Worm (Caenorhabditis elegans) whole organism, mixed stage, embryonic: ENCODE results near the gene cox-5A.

Experiments
- M03D4.4 ChIP-seq: sonication (generic microtip); optimal IDR thresholded peaks from 2 replicates; lab custom pipeline; 2017; ENCODE audit warnings: mild to moderate bottlenecking, missing genetic modification characterization, missing compliant biosample characterization
- blmp-1 ChIP-seq: fragments of 150-350 bp; optimal IDR thresholded peaks from 2 replicates; lab custom pipeline; 2014; ENCODE audit warnings: missing biosample characterization, missing genetic modification characterization
- ceh-39 ChIP-seq: fragments of 150-350 bp; optimal IDR thresholded peaks from 2 replicates; lab custom pipeline; 2014; ENCODE audit warnings: missing biosample characterization, missing genetic modification characterization
- ceh-43 ChIP-seq: fragments of 200-800 bp; sonication (Bioruptor generic); optimal IDR thresholded peaks from 2 replicates; lab custom pipeline; 2018; ENCODE audit warnings: mild to moderate bottlenecking, missing genetic modification characterization, moderate library complexity, missing compliant biosample characterization
- ceh-83 ChIP-seq: fragments of 200-800 bp; sonication (Bioruptor generic); optimal IDR thresholded peaks from 2 replicates; lab custom pipeline; 2018; ENCODE audit warnings: mild to moderate bottlenecking, missing genetic modification characterization, missing compliant biosample characterization
- ces-1 ChIP-seq: fragments of 150-350 bp; optimal IDR thresholded peaks from 2 replicates; lab custom pipeline; 2014; ENCODE audit warnings: missing biosample characterization, missing genetic modification reagents, missing genetic modification characterization
- cnd-1 ChIP-seq: fragments of 200-800 bp; sonication (Bioruptor generic); optimal IDR thresholded peaks from 2 replicates; lab custom pipeline; 2018; ENCODE audit warnings: mild to moderate bottlenecking, missing genetic modification characterization, missing compliant biosample characterization
- drap-1 ChIP-seq: fragments of 200-800 bp; sonication (Bioruptor generic); optimal IDR thresholded peaks from 3 replicates; lab custom pipeline; 2018; ENCODE audit warnings: mild to moderate bottlenecking, missing genetic modification characterization, missing compliant biosample characterization
- elt-1 ChIP-seq: sonication (generic microtip); optimal IDR thresholded peaks from 2 replicates; lab custom pipeline; 2017; ENCODE audit warnings: missing genetic modification characterization, mild to moderate bottlenecking, missing compliant biosample characterization, antibody characterized with exemption, moderate library complexity, borderline replicate concordance; ENCODE audit not compliant: insufficient read depth
- elt-3 ChIP-seq: fragments of 150-350 bp; optimal IDR thresholded peaks from 2 replicates; lab custom pipeline; 2014; ENCODE audit warnings: missing biosample characterization, missing genetic modification characterization
- flh-1 ChIP-seq: fragments of 200-800 bp; sonication (Bioruptor generic); optimal IDR thresholded peaks from 2 replicates; lab custom pipeline; 2018; ENCODE audit warnings: mild to moderate bottlenecking, missing genetic modification characterization, moderate library complexity, missing compliant biosample characterization
- ham-2 ChIP-seq: fragments of 200-800 bp; sonication (Bioruptor generic); optimal IDR thresholded peaks from 2 replicates; lab custom pipeline; 2018; ENCODE audit warnings: mild to moderate bottlenecking, missing genetic modification characterization, missing compliant biosample characterization
- hlh-1 ChIP-seq: fragments of 150-350 bp; optimal IDR thresholded peaks from 2 replicates; lab custom pipeline; 2014; ENCODE audit warnings: missing biosample characterization, missing genetic modification reagents, missing genetic modification characterization
- lin-13 ChIP-seq: fragments of 150-350 bp; optimal IDR thresholded peaks from 2 replicates; lab custom pipeline; 2014; ENCODE audit warnings: missing biosample characterization, missing genetic modification characterization
- lin-32 ChIP-seq: fragments of 200-800 bp; sonication (Bioruptor generic); optimal IDR thresholded peaks from 2 replicates; lab custom pipeline; 2018; ENCODE audit warnings: mild to moderate bottlenecking, missing genetic modification characterization, missing compliant biosample characterization
- lsy-2 ChIP-seq: fragments of 150-350 bp; optimal IDR thresholded peaks from 2 replicates; lab custom pipeline; 2014; ENCODE audit warnings: missing biosample characterization, missing genetic modification characterization
- mep-1 ChIP-seq: fragments of 150-350 bp; optimal IDR thresholded peaks from 2 replicates; lab custom pipeline; 2017; ENCODE audit warnings: missing biosample characterization, missing genetic modification reagents, missing genetic modification characterization, inconsistent platforms
- mls-2 ChIP-seq: sonication (generic microtip); optimal IDR thresholded peaks from 2 replicates; lab custom pipeline; 2016; ENCODE audit warnings: mild to moderate bottlenecking, missing genetic modification characterization, moderate library complexity, missing compliant biosample characterization
- nhr-12 ChIP-seq: fragments of 150-350 bp; optimal IDR thresholded peaks from 2 replicates; lab custom pipeline; 2014; ENCODE audit warnings: missing biosample characterization, missing genetic modification characterization
- nhr-2 ChIP-seq: fragments of 150-350 bp; optimal IDR thresholded peaks from 2 replicates; lab custom pipeline; 2014; ENCODE audit warnings: missing biosample characterization, missing genetic modification characterization
- nhr-237 ChIP-seq: fragments of 150-350 bp; optimal IDR thresholded peaks from 2 replicates; lab custom pipeline; 2014; ENCODE audit warnings: missing biosample characterization, missing genetic modification characterization
- nhr-28 ChIP-seq: fragments of 150-350 bp; optimal IDR thresholded peaks from 2 replicates; lab custom pipeline; 2014; ENCODE audit warnings: missing biosample characterization, missing genetic modification characterization
- nhr-76 ChIP-seq: sonication (generic microtip); optimal IDR thresholded peaks from 2 replicates; lab custom pipeline; 2017; ENCODE audit warnings: missing biosample characterization, missing genetic modification characterization
- pha-4 ChIP-seq: fragments of 150-350 bp; optimal IDR thresholded peaks from 2 replicates; lab custom pipeline; 2018; ENCODE audit warnings: missing biosample characterization, missing genetic modification reagents, missing genetic modification characterization
- sem-2 ChIP-seq: fragments of 200-800 bp; sonication (Bioruptor generic); optimal IDR thresholded peaks from 2 replicates; lab custom pipeline; 2018; ENCODE audit warnings: mild to moderate bottlenecking, missing genetic modification characterization, missing compliant biosample characterization
- snpc-4 ChIP-seq: fragments of 150-350 bp; optimal IDR thresholded peaks from 2 replicates; lab custom pipeline; 2014; ENCODE audit warnings: missing biosample characterization, missing genetic modification characterization
- unc-120 ChIP-seq: sonication (generic microtip); optimal IDR thresholded peaks from 2 replicates; lab custom pipeline; 2017; ENCODE audit warnings: missing genetic modification characterization, missing compliant biosample characterization; ENCODE audit not compliant: poor library complexity, severe bottlenecking
- unc-39 ChIP-seq: fragments of 150-350 bp; optimal IDR thresholded peaks from 2 replicates; lab custom pipeline; 2014; ENCODE audit warnings: missing biosample characterization, missing genetic modification characterization
- zip-8 ChIP-seq: fragments of 150-350 bp; optimal IDR thresholded peaks from 2 replicates; lab custom pipeline; 2014; ENCODE audit warnings: missing biosample characterization, missing genetic modification characterization
- ztf-11 ChIP-seq: fragments of 150-350 bp; optimal IDR thresholded peaks from 2 replicates; lab custom pipeline; 2014; ENCODE audit warnings: missing biosample characterization, missing genetic modification characterization

Gene cox-5A

ce11 chrIII:12907218-12907617 lies 1.9 kb downstream of the cox-5A start:
- no peak for TF ChIP-seq cnd-1 (tag; lab: Kevin White, UChicago)
- no peak for TF ChIP-seq lin-32 (GFP tag; lab: Kevin White, UChicago)
- no peak for TF ChIP-seq lin-13
- no peak for TF ChIP-seq nhr-12 (tag; lab: Kevin White, UChicago)
- TF ChIP-seq mep-1, result no peak
- no peak for TF ChIP-seq nhr-237 (tag; lab: Kevin White, UChicago)
- no peak for TF ChIP-seq pha-4 (tag; lab: Kevin White, UChicago)
- TF ChIP-seq M03D4.4, result no peak
- TF ChIP-seq ztf-11, result no peak
- TF ChIP-seq zip-8, result no peak
- TF ChIP-seq mls-2, result no peak
- TF ChIP-seq nhr-28 (tag; lab: Kevin White, UChicago), result no peak
- TF ChIP-seq elt-3 (tag; lab: Kevin White, UChicago), result no peak
- no peak for TF ChIP-seq snpc-4 (tag; lab: Kevin White, UChicago)
- TF ChIP-seq, all 35 proteins: peak for 0

- TF ChIP-seq nhr-2 (tag; lab: Kevin White, UChicago) (no peak), cnd-1 (tag; lab: Kevin White, UChicago) (no peak), nhr-28 (tag; lab: Kevin White, UChicago) (no peak), mep-1 (no peak), zip-8 (no peak), M03D4.4 (no peak), ces-1 (GFP tag; lab: Kevin White, UChicago) (no peak), nhr-76 (tag; lab: Kevin White, UChicago) (no peak), lsy-2 (tag; lab: Kevin White, UChicago) (no peak), elt-1 (tag; lab: Kevin White, UChicago) (no peak), ceh-83 (GFP tag; lab: Kevin White, UChicago) (no peak), sem-2 (GFP tag; lab: Kevin White, UChicago) (no peak), blmp-1 (no peak)
Measured at ce11 chrIII:12910365-12910764, 5.1 kb downstream of the cox-5A start, which contains the start of gene flp-14. TSS of gene flp-14 (plus strand) at chrIII:12910510.

ce11 chrIII:12916459-12916858 lies 11.2 kb downstream of the cox-5A start:
- TF ChIP-seq ces-1 (GFP tag; lab: Kevin White, UChicago) (peak; percentile 62), elt-3 (tag; lab: Kevin White, UChicago) (no peak)
- TF ChIP-seq, all 35 proteins: peak for 1

ce11 chrIII:12917852-12918251 lies 12.6 kb downstream of the cox-5A start:
- TF ChIP-seq unc-120 (tag; lab: Kevin White, UChicago), result no peak
- TF ChIP-seq flh-1 (GFP tag; lab: Kevin White, UChicago), result no peak
- TF ChIP-seq snpc-4 (tag; lab: Kevin White, UChicago), result no peak
- no peak for TF ChIP-seq pha-4 (tag; lab: Kevin White, UChicago)
- no peak for TF ChIP-seq zip-8
- no peak for TF ChIP-seq hlh-1
- TF ChIP-seq unc-39 (tag; lab: Kevin White, UChicago), result no peak
- no peak for TF ChIP-seq ham-2 (GFP tag; lab: Kevin White, UChicago)
- TF ChIP-seq elt-3 (tag; lab: Kevin White, UChicago), result no peak
- no peak for TF ChIP-seq drap-1
- TF ChIP-seq lin-13, result no peak
- no peak for TF ChIP-seq ceh-39 (tag; lab: Kevin White, UChicago)
- no peak for TF ChIP-seq mls-2

ce11 chrIII:12918575-12918974 lies 13.3 kb downstream of the cox-5A start, which contains the start of gene Y37D8A.16:
TSS of gene Y37D8A.16 (minus strand) at chrIII:12918675.
- TF ChIP-seq lin-32 (GFP tag; lab: Kevin White, UChicago) (no peak), unc-120 (tag; lab: Kevin White, UChicago) (no peak), nhr-76 (tag; lab: Kevin White, UChicago) (no peak), pha-4 (tag; lab: Kevin White, UChicago) (no peak)
- TF ChIP-seq, all 35 proteins: peak for 0

ce11 chrIII:12919882-12920281 lies 14.6 kb downstream of the cox-5A start:
- TF ChIP-seq unc-39 (tag; lab: Kevin White, UChicago) (no peak), lin-32 (GFP tag; lab: Kevin White, UChicago) (no peak), pha-4 (tag; lab: Kevin White, UChicago) (peak; percentile 73), ceh-43 (GFP tag; lab: Kevin White, UChicago) (no peak), cnd-1 (tag; lab: Kevin White, UChicago) (no peak), nhr-2 (tag; lab: Kevin White, UChicago) (no peak)
